Worm (Caenorhabditis elegans) whole organism, midembryonic: Measurements from ENCODE around the gene gsnl-1.

ENCODE experiments used
- T22C8.4 ChIP-seq: fragments of 200-800 bp; sonication (Bioruptor generic); IDR thresholded peaks from 2 replicates; pipeline ENCODE4 v1.3.6; 2022; ENCODE audit warnings: missing genetic modification characterization, missing compliant biosample characterization
- cog-1 ChIP-seq: sonication (generic microtip); optimal IDR thresholded peaks from 2 replicates; lab custom pipeline; 2016; ENCODE audit warnings: missing genetic modification characterization, missing compliant biosample characterization
- flt-1 ChIP-seq: fragments of 200-800 bp; sonication (Bioruptor generic); IDR thresholded peaks from 2 replicates; pipeline ENCODE4 v1.3.6; 2022; ENCODE audit warnings: missing genetic modification characterization, missing compliant biosample characterization
- klf-2 ChIP-seq: fragments of 200-800 bp; sonication (Bioruptor generic); conservative IDR thresholded peaks from 2 replicates; pipeline ENCODE4 v1.3.6; 2022; ENCODE audit warnings: missing genetic modification reagents, missing genetic modification characterization, missing compliant biosample characterization
- med-1 ChIP-seq: sonication (generic microtip); optimal IDR thresholded peaks from 2 replicates; lab custom pipeline; 2017; ENCODE audit warnings: missing genetic modification characterization, mild to moderate bottlenecking, missing compliant biosample characterization, antibody characterized with exemption, missing genetic modification reagents; ENCODE audit not compliant: insufficient read depth
- ref-1 ChIP-seq: fragments of 200-800 bp; sonication (Bioruptor generic); conservative IDR thresholded peaks from 2 replicates; pipeline ENCODE4 v1.3.6; 2022; ENCODE audit warnings: missing genetic modification reagents, missing genetic modification characterization, missing compliant biosample characterization
- tab-1 ChIP-seq: fragments of 200-800 bp; sonication (Bioruptor generic); IDR thresholded peaks from 2 replicates; pipeline ENCODE4 v1.3.6; 2022; ENCODE audit warnings: missing genetic modification characterization, missing compliant biosample characterization
- ztf-23 ChIP-seq: fragments of 200-800 bp; sonication (Bioruptor generic); IDR thresholded peaks from 2 replicates; pipeline ENCODE4 v1.3.6; 2022; ENCODE audit warnings: missing genetic modification reagents, missing genetic modification characterization, missing compliant biosample characterization
- ztf-29 ChIP-seq: fragments of 200-800 bp; sonication (Bioruptor generic); IDR thresholded peaks from 2 replicates; pipeline ENCODE4 v1.3.6; 2022; ENCODE audit warnings: missing genetic modification reagents, missing genetic modification characterization, missing compliant biosample characterization

gsnl-1 gene

DNA sequence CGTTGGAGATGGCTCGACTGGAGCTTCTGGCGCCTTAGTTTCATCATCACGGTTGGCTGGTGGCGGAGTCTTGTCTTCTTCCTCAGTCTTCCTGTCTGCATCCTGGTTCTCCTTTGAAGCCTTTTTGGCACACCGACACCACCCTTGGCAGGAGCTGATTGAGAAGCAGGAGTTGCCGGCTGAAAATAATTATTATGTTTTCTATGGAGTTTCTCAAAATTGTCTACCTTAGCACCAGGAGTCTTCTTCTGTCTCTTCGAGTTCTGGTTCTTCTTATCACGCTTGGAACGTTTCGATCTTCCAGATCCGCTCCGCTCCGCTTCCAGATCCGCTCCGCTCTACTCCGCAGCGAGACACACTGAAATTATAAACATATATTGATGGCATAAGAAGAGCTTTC, 16.3 kb upstream of the gsnl-1 start, which contains the start of gene K06A4.6:
TSS of gene K06A4.6 (minus strand) at position 101 of the 400 bp plus-strand sequence.
- no peak for TF ChIP-seq med-1
- TF ChIP-seq tab-1 (GFP tag; lab: Robert Waterston, UW), result no peak
- TF ChIP-seq ztf-23 (GFP tag; lab: Robert Waterston, UW), result no peak
- no peak for TF ChIP-seq ref-1 (GFP tag; lab: Robert Waterston, UW)
- TF ChIP-seq cog-1 (tag; lab: Kevin White, UChicago), result no peak
- no peak for TF ChIP-seq flt-1 (GFP tag; lab: Robert Waterston, UW)
- no peak for TF ChIP-seq T22C8.4 (GFP tag; lab: Robert Waterston, UW)
- TF ChIP-seq ztf-29 (GFP tag; lab: Robert Waterston, UW), result no peak
- TF ChIP-seq klf-2 (GFP tag; lab: Robert Waterston, UW), result no peak

DNA sequence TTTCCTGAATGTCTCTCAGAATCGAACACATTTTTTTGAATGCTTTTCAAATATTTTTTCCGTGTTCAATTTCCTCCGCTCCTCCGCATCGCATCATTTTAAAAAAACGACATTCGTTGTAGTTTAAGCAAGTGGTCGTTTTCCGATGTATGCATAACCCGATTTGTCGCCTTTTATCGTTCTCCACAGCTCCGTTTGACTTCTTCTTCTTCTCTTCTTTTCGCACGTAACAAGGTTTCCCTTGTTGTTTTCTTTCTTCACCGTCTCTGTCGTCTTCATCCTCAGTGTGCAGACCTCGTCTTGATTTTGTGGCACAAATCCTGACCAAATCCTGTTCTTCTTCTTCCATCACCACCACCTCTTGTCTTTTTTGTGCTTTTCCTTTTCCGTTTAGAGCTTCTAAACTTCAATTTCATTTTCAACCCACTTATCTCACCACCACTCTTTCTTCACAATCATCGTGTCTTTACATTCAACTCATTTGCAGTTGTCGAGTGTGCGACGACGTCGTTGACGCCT, 13.0 kb upstream of the gsnl-1 start, which contains the start of gene K06A4.2:
TSS of gene K06A4.2 (plus strand) at position 469 of the 519 bp plus-strand sequence.
- no peak for TF ChIP-seq flt-1 (GFP tag; lab: Robert Waterston, UW)
- TF ChIP-seq T22C8.4 (GFP tag; lab: Robert Waterston, UW), result no peak
- TF ChIP-seq cog-1 (tag; lab: Kevin White, UChicago), result no peak
- no peak for TF ChIP-seq klf-2 (GFP tag; lab: Robert Waterston, UW)
- TF ChIP-seq ztf-29 (GFP tag; lab: Robert Waterston, UW), result no peak
- no peak for TF ChIP-seq ref-1 (GFP tag; lab: Robert Waterston, UW)
- TF ChIP-seq tab-1 (GFP tag; lab: Robert Waterston, UW), result no peak
- no peak for TF ChIP-seq ztf-23 (GFP tag; lab: Robert Waterston, UW)
- TF ChIP-seq med-1, result no peak

DNA sequence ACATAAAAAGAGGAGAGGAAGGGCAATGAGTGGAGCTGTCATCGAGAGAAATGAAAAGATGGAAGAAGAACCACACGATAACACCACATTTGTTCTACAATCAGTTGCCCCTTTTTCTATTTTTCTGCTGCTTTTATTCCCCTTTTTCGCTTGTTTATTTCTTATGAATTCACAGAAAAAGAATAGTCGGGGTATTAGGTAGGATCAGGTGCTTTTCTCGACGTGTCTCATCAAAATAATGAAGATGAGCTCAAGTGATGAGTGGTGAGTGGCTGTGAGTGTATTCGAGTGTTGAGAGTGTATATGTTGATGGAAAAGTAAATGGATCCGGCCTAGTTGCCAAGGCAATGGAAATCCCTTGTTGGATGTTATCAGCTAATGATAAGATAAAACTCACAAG, 11.3 kb upstream of the gsnl-1 start:
- TF ChIP-seq tab-1 (GFP tag; lab: Robert Waterston, UW) (no peak), T22C8.4 (GFP tag; lab: Robert Waterston, UW) (no peak), ztf-29 (GFP tag; lab: Robert Waterston, UW) (no peak), klf-2 (GFP tag; lab: Robert Waterston, UW) (no peak), flt-1 (GFP tag; lab: Robert Waterston, UW) (no peak), med-1 (no peak), ref-1 (GFP tag; lab: Robert Waterston, UW) (no peak), ztf-23 (GFP tag; lab: Robert Waterston, UW) (no peak), cog-1 (tag; lab: Kevin White, UChicago) (no peak)

DNA sequence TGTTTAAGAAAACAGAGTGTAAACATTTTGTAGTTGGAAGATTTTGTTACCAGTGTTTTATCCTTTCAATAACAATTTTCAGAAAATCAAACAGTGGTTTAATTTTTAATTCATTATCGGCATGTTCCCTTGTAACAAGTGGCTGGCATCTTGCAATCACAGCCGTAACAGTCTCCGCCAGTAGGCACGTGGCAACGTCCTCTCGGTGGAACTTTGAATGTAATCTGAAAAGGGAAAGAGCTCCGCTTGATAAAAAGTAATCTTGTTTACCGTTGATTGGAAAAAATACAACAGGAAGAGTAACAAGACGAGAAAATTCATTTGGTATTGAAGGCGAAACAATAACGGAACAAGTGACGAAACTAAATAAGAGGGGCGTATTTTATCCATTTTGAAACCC, 7.4 kb upstream of the gsnl-1 start, which contains the start of gene K06A4.10:
TSS of gene K06A4.10 (minus strand) at position 390 of the 400 bp plus-strand sequence.
- TF ChIP-seq T22C8.4 (GFP tag; lab: Robert Waterston, UW) (no peak), flt-1 (GFP tag; lab: Robert Waterston, UW) (no peak), tab-1 (GFP tag; lab: Robert Waterston, UW) (no peak), med-1 (no peak), ref-1 (GFP tag; lab: Robert Waterston, UW) (no peak), cog-1 (tag; lab: Kevin White, UChicago) (no peak), ztf-23 (GFP tag; lab: Robert Waterston, UW) (no peak), ztf-29 (GFP tag; lab: Robert Waterston, UW) (no peak), klf-2 (GFP tag; lab: Robert Waterston, UW) (no peak)

DNA sequence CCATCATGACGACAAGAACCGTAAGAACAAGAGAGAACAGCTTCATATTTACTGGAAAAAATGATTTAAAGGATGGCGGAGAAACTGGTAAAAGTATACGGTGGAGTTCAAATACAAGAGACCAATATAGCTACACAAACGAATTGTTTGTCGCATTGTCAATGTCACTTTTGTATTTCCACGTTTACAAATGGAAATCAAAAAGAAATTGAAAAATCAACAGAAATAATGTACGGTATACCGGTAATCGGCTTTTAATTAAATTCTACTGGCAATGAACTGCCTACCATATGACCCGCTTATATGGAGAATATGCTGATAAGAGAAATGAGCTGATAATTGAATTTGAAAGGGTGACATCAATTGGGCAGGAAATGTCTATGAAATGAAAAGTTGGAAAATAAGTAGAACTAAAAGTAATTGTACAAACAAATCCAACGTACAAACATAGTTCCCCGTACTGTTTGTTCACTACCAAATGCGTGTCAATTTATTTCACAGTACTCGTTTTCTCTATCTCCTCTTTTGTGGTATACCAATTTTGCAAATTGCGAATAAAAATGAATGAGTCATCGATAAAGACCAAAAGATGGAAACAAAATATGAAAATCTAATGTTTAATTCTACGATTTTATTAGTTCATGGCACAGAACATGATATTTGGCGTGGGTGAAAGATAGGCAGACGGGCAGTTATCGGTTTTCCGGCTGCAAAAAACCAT, 5.2 kb upstream of the gsnl-1 start, which contains the start of gene K06A4.7:
TSS of gene K06A4.7 (minus strand) at position 51 of the 721 bp plus-strand sequence.
- TF ChIP-seq T22C8.4 (GFP tag; lab: Robert Waterston, UW), result no peak
- TF ChIP-seq ref-1 (GFP tag; lab: Robert Waterston, UW), result no peak
- no peak for TF ChIP-seq cog-1 (tag; lab: Kevin White, UChicago)
- TF ChIP-seq tab-1 (GFP tag; lab: Robert Waterston, UW), result no peak
- no peak for TF ChIP-seq ztf-23 (GFP tag; lab: Robert Waterston, UW)
- no peak for TF ChIP-seq flt-1 (GFP tag; lab: Robert Waterston, UW)
- no peak for TF ChIP-seq klf-2 (GFP tag; lab: Robert Waterston, UW)

DNA sequence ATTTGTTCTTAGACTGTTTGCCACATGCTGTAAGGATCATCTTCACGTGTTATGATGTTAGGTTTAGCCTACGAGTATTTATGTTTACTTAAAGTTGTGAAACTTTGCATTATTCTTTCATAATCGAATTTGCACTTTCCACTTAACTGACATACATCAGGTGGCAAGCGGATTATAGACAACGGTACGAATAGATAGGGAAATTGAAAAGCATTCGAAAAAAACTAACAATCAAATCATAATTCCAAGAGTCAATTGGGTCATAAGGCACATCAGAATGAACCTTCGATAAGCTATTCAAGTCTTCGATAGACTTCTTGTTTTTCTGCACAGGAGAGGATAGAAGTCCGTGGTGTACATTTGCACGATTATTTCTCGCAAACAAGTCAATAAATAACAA, 4.4 kb upstream of the gsnl-1 start:
- TF ChIP-seq cog-1 (tag; lab: Kevin White, UChicago), result no peak
- TF ChIP-seq ztf-29 (GFP tag; lab: Robert Waterston, UW), result no peak
- no peak for TF ChIP-seq T22C8.4 (GFP tag; lab: Robert Waterston, UW)
- TF ChIP-seq klf-2 (GFP tag; lab: Robert Waterston, UW), result no peak
- TF ChIP-seq ztf-23 (GFP tag; lab: Robert Waterston, UW), result no peak
- no peak for TF ChIP-seq ref-1 (GFP tag; lab: Robert Waterston, UW)
- no peak for TF ChIP-seq tab-1 (GFP tag; lab: Robert Waterston, UW)

DNA sequence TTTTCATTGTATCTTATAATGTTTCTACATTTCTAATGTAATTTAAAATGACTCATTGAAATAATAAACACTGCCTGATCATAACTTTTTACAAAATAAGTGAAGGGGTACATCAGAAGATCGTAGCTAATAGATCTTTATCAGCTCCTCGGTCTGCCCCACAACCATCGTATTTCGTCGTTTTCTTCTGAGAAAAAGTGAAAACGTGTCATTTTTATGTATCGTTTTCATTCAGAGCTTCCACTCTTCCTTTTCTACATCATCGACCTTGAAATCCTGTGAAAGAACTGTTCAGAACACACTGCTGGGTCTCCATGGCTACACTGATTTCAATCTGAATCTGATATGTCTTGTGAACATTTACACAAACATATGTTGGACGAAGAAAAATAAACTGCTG, 2.5 kb downstream of the gsnl-1 start:
- no peak for TF ChIP-seq flt-1 (GFP tag; lab: Robert Waterston, UW)

DNA sequence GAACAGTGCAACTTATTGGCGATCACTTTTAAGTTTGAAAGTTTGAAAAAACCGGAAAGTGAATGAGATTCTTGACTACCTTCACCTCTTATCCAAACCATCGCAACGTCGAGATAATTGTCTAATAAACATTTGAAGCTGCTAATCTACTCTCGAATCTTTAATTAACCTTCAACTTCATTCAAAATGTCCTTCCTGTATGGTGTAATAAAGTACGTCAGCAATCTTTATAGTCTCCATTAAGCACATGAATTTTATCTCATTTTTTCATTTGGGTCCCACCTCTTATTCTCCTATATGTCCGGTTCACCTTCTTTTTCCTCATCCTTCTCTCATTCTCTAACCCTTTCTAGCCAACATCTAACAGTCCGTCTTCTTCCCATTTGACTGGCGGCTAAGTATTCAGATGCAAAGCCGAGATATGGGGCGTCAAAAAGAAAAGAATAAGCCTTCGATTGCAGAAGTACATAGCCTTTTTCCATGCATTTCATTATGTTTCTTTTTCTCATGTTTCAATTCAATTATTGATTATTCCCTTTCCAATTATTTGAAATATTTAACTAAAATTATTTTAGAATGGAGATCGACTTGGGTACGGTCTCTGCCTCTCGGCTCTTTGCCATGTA, 4.1 kb downstream of the gsnl-1 start, which contains the start of gene swt-5:
TSS of gene swt-5 (plus strand) at position 576 of the 626 bp plus-strand sequence.
- no peak for TF ChIP-seq cog-1 (tag; lab: Kevin White, UChicago)
- TF ChIP-seq ref-1 (GFP tag; lab: Robert Waterston, UW), result no peak
- no peak for TF ChIP-seq ztf-23 (GFP tag; lab: Robert Waterston, UW)
- no peak for TF ChIP-seq ztf-29 (GFP tag; lab: Robert Waterston, UW)
- no peak for TF ChIP-seq klf-2 (GFP tag; lab: Robert Waterston, UW)
- no peak for TF ChIP-seq tab-1 (GFP tag; lab: Robert Waterston, UW)
- TF ChIP-seq med-1, result no peak
- TF ChIP-seq T22C8.4 (GFP tag; lab: Robert Waterston, UW), result no peak
- TF ChIP-seq flt-1 (GFP tag; lab: Robert Waterston, UW), result no peak
